Fruit fly (Drosophila melanogaster) whole organism, wandering third instar larva: ENCODE data around the gene CG33514.

Source experiments
- Abd-B ChIP-seq: fragments of >200 bp; optimal IDR thresholded peaks from 2 replicates; lab custom pipeline; 2017; ENCODE audit warnings: missing biosample characterization, missing genetic modification characterization
- CG32264 ChIP-seq: fragments of 200-800 bp; sonication (Bioruptor generic); optimal IDR thresholded peaks from 2 replicates; lab custom pipeline; 2016; ENCODE audit warnings: missing biosample characterization, missing genetic modification characterization
- CG9705 ChIP-seq: fragments of 200-800 bp; sonication (Bioruptor generic); optimal IDR thresholded peaks from 2 replicates; lab custom pipeline; 2018; ENCODE audit warnings: missing biosample characterization, mild to moderate bottlenecking, missing genetic modification characterization
- CrebA ChIP-seq: fragments of 200-800 bp; sonication (Bioruptor generic); optimal IDR thresholded peaks from 2 replicates; lab custom pipeline; 2016; ENCODE audit warnings: missing biosample characterization, mild to moderate bottlenecking, missing genetic modification characterization, borderline replicate concordance
- Dfd ChIP-seq: fragments of >200 bp; optimal IDR thresholded peaks from 2 replicates; lab custom pipeline; 2017; ENCODE audit warnings: missing biosample characterization, missing genetic modification characterization
- Dif ChIP-seq: fragments of 200-275, 200-300 bp; sonication (Bioruptor generic); optimal IDR thresholded peaks from 2 replicates; lab custom pipeline; 2018; ENCODE audit warnings: missing biosample characterization, missing genetic modification characterization; ENCODE audit not compliant: partially characterized antibody
- GATAd ChIP-seq: sonication (Bioruptor generic); optimal IDR thresholded peaks from 2 replicates; lab custom pipeline; 2016; ENCODE audit warnings: missing biosample characterization, missing genetic modification characterization
- HLH106 ChIP-seq: fragments of 200-800 bp; optimal IDR thresholded peaks from 3 replicates; lab custom pipeline; 2019; ENCODE audit warnings: missing biosample characterization, mild to moderate bottlenecking, missing genetic modification characterization, moderate library complexity
- Hnf4 ChIP-seq: fragments of 200-800 bp; sonication (Bioruptor generic); optimal IDR thresholded peaks from 2 replicates; lab custom pipeline; 2016; ENCODE audit warnings: missing biosample characterization, mild to moderate bottlenecking, missing genetic modification characterization
- Hr78 ChIP-seq: fragments of >200 bp; optimal IDR thresholded peaks from 2 replicates; lab custom pipeline; 2017; ENCODE audit warnings: missing biosample characterization, missing genetic modification characterization
- Hr83 ChIP-seq: fragments of 200-300 bp; sonication (Bioruptor generic); optimal IDR thresholded peaks from 2 replicates; lab custom pipeline; 2016; ENCODE audit warnings: missing biosample characterization, mild to moderate bottlenecking, missing genetic modification characterization, moderate library complexity; ENCODE audit not compliant: poor library complexity, severe bottlenecking
- Jra ChIP-seq: sonication (Bioruptor generic); optimal IDR thresholded peaks from 2 replicates; lab custom pipeline; 2016; ENCODE audit warnings: missing biosample characterization, missing genetic modification characterization
- Mio ChIP-seq: sonication (Bioruptor generic); optimal IDR thresholded peaks from 2 replicates; lab custom pipeline; 2016; ENCODE audit warnings: missing biosample characterization, missing genetic modification characterization
- Myc ChIP-seq: fragments of >200 bp; optimal IDR thresholded peaks from 2 replicates; lab custom pipeline; 2017
- N ChIP-seq: fragments of >200 bp; optimal IDR thresholded peaks from 2 replicates; lab custom pipeline; 2018; ENCODE audit warnings: missing biosample characterization, missing external identifiers, missing genetic modification characterization
- OdsH ChIP-seq: fragments of 200-800 bp; sonication (Bioruptor generic); optimal IDR thresholded peaks from 2 replicates; lab custom pipeline; 2016; ENCODE audit warnings: missing biosample characterization, mild to moderate bottlenecking, missing genetic modification characterization
- Rel ChIP-seq, 2 experiments: fragments of 200-800 bp; sonication (Bioruptor generic) in 1 of 2; optimal IDR thresholded peaks; 2 replicates in 1 of 2; 3 replicates in 1 of 2; lab custom pipeline; 2016 to 2019; ENCODE audit warnings: mild to moderate bottlenecking in 2 of 2, missing biosample characterization in 2 of 2, missing genetic modification characterization in 2 of 2, moderate library complexity in 1 of 2
- Sp1 ChIP-seq: fragments of 200-800 bp; sonication (Bioruptor generic); optimal IDR thresholded peaks from 3 replicates; lab custom pipeline; 2019; ENCODE audit warnings: missing biosample characterization, mild to moderate bottlenecking, missing genetic modification characterization, moderate library complexity
- Vsx2 ChIP-seq: fragments of 200-300, 225-300 bp; sonication (Bioruptor generic); optimal IDR thresholded peaks from 2 replicates; lab custom pipeline; 2018; ENCODE audit warnings: missing biosample characterization, missing genetic modification characterization; ENCODE audit not compliant: partially characterized antibody
- br ChIP-seq: fragments of 200-800 bp; sonication (Bioruptor generic); optimal IDR thresholded peaks from 2 replicates; lab custom pipeline; 2016; ENCODE audit warnings: missing biosample characterization, missing genetic modification characterization
- brk ChIP-seq: fragments of 200-800 bp; sonication (Bioruptor generic); optimal IDR thresholded peaks from 2 replicates; lab custom pipeline; 2016; ENCODE audit warnings: missing biosample characterization, mild to moderate bottlenecking, missing genetic modification characterization
- dl ChIP-seq, 2 experiments: fragments of 175-275, 200-275 bp in 1 of 2; fragments of 200-275 bp in 1 of 2; sonication (Bioruptor generic); optimal IDR thresholded peaks; lab custom pipeline; 2018; ENCODE audit warnings: mild to moderate bottlenecking in 2 of 2, missing biosample characterization in 2 of 2, missing genetic modification characterization in 2 of 2, moderate library complexity in 2 of 2; ENCODE audit not compliant: partially characterized antibody in 2 of 2, insufficient read depth in 1 of 2
- dmrt93B ChIP-seq: fragments of 200-800 bp; sonication (Bioruptor generic); optimal IDR thresholded peaks from 2 replicates; lab custom pipeline; 2018; ENCODE audit warnings: missing biosample characterization, mild to moderate bottlenecking, missing genetic modification characterization
- dsf ChIP-seq: sonication (Bioruptor generic); optimal IDR thresholded peaks from 2 replicates; lab custom pipeline; 2016; ENCODE audit warnings: missing biosample characterization, missing genetic modification characterization, borderline replicate concordance
- ey ChIP-seq: fragments of 200-800 bp; sonication (Bioruptor generic); optimal IDR thresholded peaks from 2 replicates; lab custom pipeline; 2016; ENCODE audit warnings: missing biosample characterization, missing genetic modification characterization
- foxo ChIP-seq, 2 experiments: fragments of 200-800 bp; sonication (Bioruptor generic); optimal IDR thresholded peaks; 2 replicates in 1 of 2; 3 replicates in 1 of 2; lab custom pipeline; 2016 to 2017; ENCODE audit warnings: missing biosample characterization in 2 of 2, missing genetic modification characterization in 2 of 2
- fru ChIP-seq: fragments of 200-800 bp; sonication (Bioruptor generic); optimal IDR thresholded peaks from 3 replicates; lab custom pipeline; 2016; ENCODE audit warnings: missing biosample characterization, mild to moderate bottlenecking, missing genetic modification characterization
- h ChIP-seq: fragments of 200-800 bp; sonication (Bioruptor generic); optimal IDR thresholded peaks from 3 replicates; lab custom pipeline; 2016; ENCODE audit warnings: missing biosample characterization, mild to moderate bottlenecking, missing genetic modification characterization
- jim ChIP-seq: fragments of 175-275, 200-325 bp; sonication (Bioruptor generic); optimal IDR thresholded peaks from 2 replicates; lab custom pipeline; 2016; ENCODE audit warnings: missing biosample characterization, mild to moderate bottlenecking, missing genetic modification characterization
- lola ChIP-seq: fragments of >200 bp; optimal IDR thresholded peaks from 2 replicates; lab custom pipeline; 2017; ENCODE audit warnings: missing biosample characterization, missing genetic modification characterization
- pan ChIP-seq: fragments of >200 bp; optimal IDR thresholded peaks from 2 replicates; lab custom pipeline; 2017
- psq ChIP-seq: fragments of 200-800 bp; sonication (Bioruptor generic); optimal IDR thresholded peaks from 3 replicates; lab custom pipeline; 2017; ENCODE audit warnings: missing biosample characterization, mild to moderate bottlenecking, missing genetic modification characterization, moderate library complexity
- rgr ChIP-seq: fragments of 200-800 bp; sonication (Bioruptor generic); optimal IDR thresholded peaks from 3 replicates; lab custom pipeline; 2016; ENCODE audit warnings: missing biosample characterization, mild to moderate bottlenecking, missing genetic modification characterization
- sage ChIP-seq: fragments of 200-800 bp; sonication (Bioruptor generic); optimal IDR thresholded peaks from 2 replicates; lab custom pipeline; 2016; ENCODE audit warnings: missing biosample characterization, mild to moderate bottlenecking, missing genetic modification characterization
- sv ChIP-seq: fragments of 200-800 bp; sonication (Bioruptor generic); optimal IDR thresholded peaks from 3 replicates; lab custom pipeline; 2016; ENCODE audit warnings: missing biosample characterization, missing genetic modification characterization
- tai ChIP-seq: sonication (Bioruptor generic); optimal IDR thresholded peaks from 2 replicates; lab custom pipeline; 2016; ENCODE audit warnings: missing biosample characterization, missing genetic modification characterization
- usp ChIP-seq: fragments of >200 bp; optimal IDR thresholded peaks from 2 replicates; lab custom pipeline; 2017; ENCODE audit warnings: missing biosample characterization, missing genetic modification characterization
- woc ChIP-seq: sonication (Bioruptor generic); optimal IDR thresholded peaks from 2 replicates; lab custom pipeline; 2016; ENCODE audit warnings: missing biosample characterization, mild to moderate bottlenecking, missing genetic modification characterization

The CG33514 gene

DNA sequence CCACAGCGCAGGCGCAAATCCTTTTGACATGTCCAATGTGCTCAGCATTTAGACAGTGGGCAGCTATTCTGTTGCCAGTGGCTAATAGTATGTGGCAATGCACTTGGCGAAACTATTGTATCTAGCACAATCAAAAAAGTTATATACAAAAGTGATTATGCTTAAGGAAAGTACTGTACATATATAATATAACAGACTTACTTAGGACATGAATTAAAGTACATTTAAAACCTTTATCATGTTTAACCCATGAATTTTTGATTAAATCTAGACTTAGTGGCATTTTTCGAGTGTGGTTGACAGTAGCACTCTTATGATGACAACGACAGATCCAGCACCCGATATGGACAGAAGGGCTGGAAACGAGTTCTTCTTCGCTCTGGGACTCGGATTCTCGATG, 17.9 kb downstream of the CG33514 start:
- TF ChIP-seq N (GFP tag; lab: Kevin White, UChicago) (no peak), brk (GFP tag; lab: Kevin White, UChicago) (no peak), foxo (GFP tag; optimal IDR thresholded peaks at IDR 0.05; lab: Kevin White, UChicago) (peak in 1 of 2 experiments; percentile 48), Mio (GFP tag; lab: Kevin White, UChicago) (no peak), br (GFP tag; lab: Kevin White, UChicago) (peak; percentile 33), Myc (lab: Kevin White, UChicago) (no peak), woc (GFP tag; lab: Kevin White, UChicago) (no peak), CrebA (GFP tag; lab: Kevin White, UChicago) (no peak), usp (GFP tag; lab: Kevin White, UChicago) (no peak), tai (GFP tag; lab: Kevin White, UChicago) (no peak), Hr78 (GFP tag; lab: Kevin White, UChicago) (no peak), dsf (GFP tag; lab: Kevin White, UChicago) (no peak), Hr83 (no peak), Sp1 (peak; percentile 9), GATAd (GFP tag; lab: Kevin White, UChicago) (no peak), Dif (GFP tag; lab: Kevin White, UChicago) (no peak), h (GFP tag; lab: Kevin White, UChicago) (peak; percentile 41), Abd-B (no peak), ey (GFP tag; lab: Kevin White, UChicago) (peak; percentile 26), rgr (GFP tag; lab: Kevin White, UChicago) (peak; percentile 30), CG9705 (GFP tag; lab: Kevin White, UChicago) (no peak), Vsx2 (GFP tag; lab: Kevin White, UChicago) (no peak), OdsH (GFP tag; lab: Kevin White, UChicago) (peak; percentile 31), fru (GFP tag; lab: Kevin White, UChicago) (peak; percentile 47), dmrt93B (no peak), sage (GFP tag; lab: Kevin White, UChicago) (no peak), psq (no peak), pan (lab: Kevin White, UChicago) (no peak), HLH106 (tag; lab: Kevin White, UChicago) (peak; percentile 29), Dfd (GFP tag; lab: Kevin White, UChicago) (no peak), Rel (GFP tag; optimal IDR thresholded peaks at IDR 0.05; lab: Kevin White, UChicago) (no peak), Rel (tag; optimal IDR thresholded peaks at IDR 0.05; lab: Kevin White, UChicago) (no peak), sv (no peak), dl (GFP tag; optimal IDR thresholded peaks at IDR 0.05; lab: Kevin White, UChicago; ENCODE audit: insufficient read depth in 1 of 2, partially characterized antibody in 2 of 2) (no peak), Jra (GFP tag; lab: Kevin White, UChicago) (no peak), CG32264 (GFP tag; lab: Kevin White, UChicago) (no peak), jim (no peak), Hnf4 (GFP tag; lab: Kevin White, UChicago) (peak; percentile 23), lola (no peak)

DNA sequence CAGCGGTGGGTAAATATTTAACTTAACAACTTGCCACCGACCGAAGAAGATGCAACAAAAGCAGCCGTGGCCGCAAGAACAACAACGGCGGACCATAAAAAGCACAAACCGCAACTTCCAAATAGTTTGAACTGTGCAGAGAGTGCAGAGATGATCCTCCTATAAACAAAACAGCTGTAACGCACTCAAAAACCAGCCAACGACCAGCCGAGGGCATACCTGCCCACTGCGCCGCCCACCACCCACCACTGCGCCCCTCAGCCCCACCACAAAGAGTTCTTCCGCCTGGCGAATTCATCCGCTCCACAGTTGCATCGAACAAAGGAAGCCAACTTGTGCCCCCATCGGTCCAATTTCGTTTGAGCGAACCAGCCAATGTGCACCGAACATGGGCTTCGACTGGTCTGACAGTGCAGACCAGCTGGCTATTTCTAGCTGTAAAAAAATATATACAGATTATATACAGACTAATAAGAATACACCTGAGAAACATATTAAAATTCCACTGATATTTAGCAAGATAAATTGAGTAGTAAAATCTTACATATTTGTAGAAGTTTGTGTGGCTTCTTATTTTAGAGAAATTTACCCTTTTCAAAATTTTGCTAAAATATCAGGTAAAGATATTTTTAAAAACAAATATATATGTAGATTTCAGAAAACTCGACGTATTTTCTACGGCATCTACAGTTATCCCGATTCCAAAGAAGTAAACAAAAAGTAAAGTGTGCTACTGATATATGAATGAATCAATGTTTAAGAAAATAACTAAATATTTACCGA, 18.5 kb downstream of the CG33514 start:
- no peak for TF ChIP-seq N (GFP tag; lab: Kevin White, UChicago)
- no peak for TF ChIP-seq Vsx2 (GFP tag; lab: Kevin White, UChicago)
- peak; percentile 87 for TF ChIP-seq Myc (lab: Kevin White, UChicago)
- no peak for TF ChIP-seq sv
- TF ChIP-seq HLH106 (tag; lab: Kevin White, UChicago) = no peak
- TF ChIP-seq rgr (GFP tag; lab: Kevin White, UChicago) = no peak
- TF ChIP-seq woc (GFP tag; lab: Kevin White, UChicago) = peak; percentile 39
- TF ChIP-seq CG9705 (GFP tag; lab: Kevin White, UChicago) = no peak
- TF ChIP-seq Dif (GFP tag; lab: Kevin White, UChicago) = no peak
- TF ChIP-seq dmrt93B = peak; percentile 18
